Worm (Caenorhabditis elegans): ENCODE data around the gene fbxb-105.

The fbxb-105 gene

ce11 chrII:2802804-2803586 is 32.3 kb upstream of the fbxb-105 start (continued):
- no peak for TF ChIP-seq spr-3 (GFP tag; optimal IDR thresholded peaks at IDR 0.05)
- no peak for TF ChIP-seq snpc-1.2 (GFP tag; IDR thresholded peaks at IDR 0.05)
- peak; percentile 64 for TF ChIP-seq hlh-30 (tag; optimal IDR thresholded peaks at IDR 0.05; ENCODE audit: insufficient read depth)
- TF ChIP-seq nhr-102 (tag; optimal IDR thresholded peaks at IDR 0.05), result peak; percentile 40
- peak; percentile 63 for TF ChIP-seq nhr-28 (tag; optimal IDR thresholded peaks at IDR 0.05)
- TF ChIP-seq zfp-2 (tag; optimal IDR thresholded peaks at IDR 0.05), result no peak
- TF ChIP-seq zip-11 (GFP tag; IDR thresholded peaks at IDR 0.05), result no peak
- no peak for TF ChIP-seq fos-1 (tag; optimal IDR thresholded peaks at IDR 0.05)
- TF ChIP-seq unc-62 (GFP tag; optimal IDR thresholded peaks at IDR 0.05 in 1 of 2), result peak in 1 of 2 experiments; percentile 70
- no peak for TF ChIP-seq unc-62 (tag; optimal IDR thresholded peaks at IDR 0.05)
- TF ChIP-seq zag-1 (tag; optimal IDR thresholded peaks at IDR 0.05), result no peak
- no peak for TF ChIP-seq rbr-2 (tag; optimal IDR thresholded peaks at IDR 0.05)
- TF ChIP-seq madf-9 (GFP tag; conservative IDR thresholded peaks at IDR 0.05), result no peak
- no peak for TF ChIP-seq ztf-7 (tag; optimal IDR thresholded peaks at IDR 0.05)
- no peak for TF ChIP-seq set-16 (GFP tag; IDR thresholded peaks at IDR 0.05)
- no peak for TF ChIP-seq ceh-20 (GFP tag; IDR thresholded peaks at IDR 0.05)
- no peak for TF ChIP-seq fkh-10 (GFP tag; optimal IDR thresholded peaks at IDR 0.05)
- no peak for TF ChIP-seq D1046.2 (GFP tag; IDR thresholded peaks at IDR 0.05)
- TF ChIP-seq T26A8.4 (GFP tag; IDR thresholded peaks at IDR 0.05), result no peak
- no peak for TF ChIP-seq aha-1 (tag)
- no peak for TF ChIP-seq Y75B8A.6 (GFP tag; IDR thresholded peaks at IDR 0.05)
- TF ChIP-seq aly-2 (tag; optimal IDR thresholded peaks at IDR 0.05), result no peak
- TF ChIP-seq spr-1 (tag; optimal IDR thresholded peaks at IDR 0.05), result no peak
- TF ChIP-seq skn-1 (tag; optimal IDR thresholded peaks at IDR 0.05), result no peak
- no peak for TF ChIP-seq dmd-9 (GFP tag; IDR thresholded peaks at IDR 0.05)
- TF ChIP-seq hlh-11 (tag; optimal IDR thresholded peaks at IDR 0.05), result peak; percentile 69
- peak; percentile 70 for TF ChIP-seq nhr-48 (tag; optimal IDR thresholded peaks at IDR 0.05)
- no peak for TF ChIP-seq ZK337.2 (GFP tag; IDR thresholded peaks at IDR 0.05)
- TF ChIP-seq nhr-41 (GFP tag; IDR thresholded peaks at IDR 0.05), result no peak
- TF ChIP-seq dmd-6 (GFP tag; IDR thresholded peaks at IDR 0.05), result peak; percentile 68
- TF ChIP-seq daf-16 (GFP tag; optimal IDR thresholded peaks at IDR 0.05), result no peak
- peak; percentile 54 for TF ChIP-seq daf-16 (tag; optimal IDR thresholded peaks at IDR 0.05)
- TF ChIP-seq mxl-3 (GFP tag; optimal IDR thresholded peaks at IDR 0.05), result peak; percentile 70
- TF ChIP-seq ztf-11 (tag; optimal IDR thresholded peaks at IDR 0.05), result no peak

- TF ChIP-seq gei-8 (GFP tag; optimal IDR thresholded peaks at IDR 0.05) (no peak), zip-11 (GFP tag; IDR thresholded peaks at IDR 0.05) (no peak), madf-9 (GFP tag; conservative IDR thresholded peaks at IDR 0.05) (no peak), dmd-6 (GFP tag; IDR thresholded peaks at IDR 0.05) (no peak), set-16 (GFP tag; IDR thresholded peaks at IDR 0.05) (peak; percentile 54), unc-62 (GFP tag; optimal IDR thresholded peaks at IDR 0.05 in 1 of 2) (peak in 1 of 2 experiments; percentile 55), unc-62 (tag; optimal IDR thresholded peaks at IDR 0.05) (no peak)
These were observed 31.1 kb upstream of the fbxb-105 start for ce11 chrII:2801764-2802163.

- TF ChIP-seq zag-1 (tag; optimal IDR thresholded peaks at IDR 0.05) (no peak), daf-8 (GFP tag; IDR thresholded peaks at IDR 0.05) (no peak), dpl-1 (GFP tag; optimal IDR thresholded peaks at IDR 0.05) (peak; percentile 26), lin-29 (GFP tag; IDR thresholded peaks at IDR 0.05) (no peak), ZK337.2 (GFP tag; IDR thresholded peaks at IDR 0.05) (no peak), fos-1 (tag; optimal IDR thresholded peaks at IDR 0.05) (peak; percentile 38), F10B5.3 (tag; optimal IDR thresholded peaks at IDR 0.05) (no peak), pqm-1 (tag; optimal IDR thresholded peaks at IDR 0.05) (peak; percentile 56), mep-1 (tag; optimal IDR thresholded peaks at IDR 0.05) (peak; percentile 59), spr-3 (GFP tag; optimal IDR thresholded peaks at IDR 0.05) (no peak), F26F4.8 (GFP tag; conservative IDR thresholded peaks at IDR 0.05) (no peak), F44E2.7 (GFP tag; IDR thresholded peaks at IDR 0.05) (no peak), madf-9 (GFP tag; conservative IDR thresholded peaks at IDR 0.05) (no peak), fkh-10 (GFP tag; optimal IDR thresholded peaks at IDR 0.05) (no peak), hlh-30 (tag; optimal IDR thresholded peaks at IDR 0.05; ENCODE audit: insufficient read depth) (peak; percentile 73), attf-4 (tag; optimal IDR thresholded peaks at IDR 0.05) (no peak), ceh-62 (tag; optimal IDR thresholded peaks at IDR 0.05) (no peak), unc-62 (GFP tag; optimal IDR thresholded peaks at IDR 0.05 in 1 of 2) (peak in 1 of 2 experiments; percentile 68), unc-62 (tag; optimal IDR thresholded peaks at IDR 0.05) (no peak), hlh-11 (tag; optimal IDR thresholded peaks at IDR 0.05) (peak; percentile 93), nhr-28 (tag; optimal IDR thresholded peaks at IDR 0.05) (peak; percentile 91), T26A8.4 (GFP tag; IDR thresholded peaks at IDR 0.05) (peak; percentile 74), spr-1 (tag; optimal IDR thresholded peaks at IDR 0.05) (peak; percentile 56), daf-19 (GFP tag; conservative IDR thresholded peaks at IDR 0.05) (no peak), aha-1 (tag) (peak; percentile 64)
These were observed 30.0 kb upstream of the fbxb-105 start, which contains the start of gene nhr-119 for ce11 chrII:2800550-2801233. Gene nhr-119, minus strand, starts transcription at chrII:2800600.
